Fruit fly (Drosophila melanogaster): ENCODE data around the gene Cyp28c1.

Cyp28c1 gene

dm6 chrX:11852310-11852709 lies 12.9 kb downstream of the Cyp28c1 start, which contains the start of gene p24-1:
TSS of gene p24-1 (minus strand) at chrX:11852530.
- no peak for TF ChIP-seq CG8478 (optimal IDR thresholded peaks at IDR 0.05)
- peak; percentile 32 to 39 for TF ChIP-seq CTCF (optimal IDR thresholded peaks at IDR 0.05)

DNA sequence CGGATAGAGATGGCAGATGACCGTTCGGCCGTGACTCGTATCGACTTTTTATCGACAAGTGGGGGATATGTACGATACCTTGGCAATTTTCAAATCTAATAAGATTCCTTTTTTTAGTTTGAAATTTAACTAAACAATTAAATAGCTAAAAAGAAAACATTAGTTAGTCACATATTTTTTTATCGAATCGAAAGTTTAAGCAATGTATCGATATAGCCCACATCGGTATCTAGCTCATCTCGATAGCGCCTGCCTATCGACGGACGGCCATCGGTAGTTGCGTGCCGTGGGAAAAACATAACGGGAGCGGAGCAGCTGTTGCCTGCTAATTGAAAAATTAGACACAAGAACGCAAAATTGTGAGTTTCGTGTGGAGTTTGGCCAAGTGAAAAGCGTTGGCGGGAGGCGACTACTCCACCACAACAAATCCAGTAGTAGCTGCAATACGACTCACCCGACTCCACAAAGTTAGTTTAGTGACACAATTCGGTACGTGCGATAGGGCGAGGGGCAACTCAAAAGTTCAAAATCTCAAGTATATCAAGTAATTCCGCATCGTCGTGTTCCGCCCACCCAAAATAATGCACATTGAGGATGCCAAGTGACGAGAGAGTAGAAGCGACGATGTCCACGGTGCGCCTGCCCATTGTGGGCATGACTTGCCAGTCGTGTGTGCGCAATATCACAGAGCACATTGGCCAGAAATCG lies 15.5 kb downstream of the Cyp28c1 start, which contains the start of the genes CG10347 and ATP7:
Gene CG10347, minus strand, starts transcription at position 174 of the 708 bp plus-strand sequence.
Gene ATP7, plus strand, starts transcription at position 265 of the 708 bp plus-strand sequence.
- TF ChIP-seq CG8478 (optimal IDR thresholded peaks at IDR 0.05) (no peak), CTCF (optimal IDR thresholded peaks at IDR 0.05) (no peak)

- no peak for TF ChIP-seq CG8478 (optimal IDR thresholded peaks at IDR 0.05)
- no peak for TF ChIP-seq CTCF (optimal IDR thresholded peaks at IDR 0.05)
Observed at dm6 chrX:11855950-11856349, 16.5 kb downstream of the Cyp28c1 start.

DNA sequence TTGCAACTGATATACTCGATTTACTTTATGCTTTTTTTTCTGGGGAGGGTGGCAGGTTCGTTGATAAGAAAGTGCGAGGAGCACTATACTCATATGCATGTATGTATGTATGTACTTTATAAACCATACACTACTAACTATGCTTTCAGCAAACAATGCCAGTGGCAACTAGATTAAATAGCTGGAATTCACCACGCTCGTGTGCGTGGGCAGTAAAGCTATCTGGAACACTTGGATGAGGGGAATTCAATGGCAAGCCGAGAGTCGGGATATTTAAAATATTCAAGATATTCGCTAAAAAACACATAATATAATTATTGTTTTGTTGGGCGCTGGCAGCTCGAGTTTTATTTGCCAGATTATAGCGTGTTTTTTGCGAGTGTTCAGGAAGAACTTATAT lies 17.5 kb downstream of the Cyp28c1 start:
- TF ChIP-seq CTCF (optimal IDR thresholded peaks at IDR 0.05) (no peak), CG8478 (optimal IDR thresholded peaks at IDR 0.05) (no peak)

DNA sequence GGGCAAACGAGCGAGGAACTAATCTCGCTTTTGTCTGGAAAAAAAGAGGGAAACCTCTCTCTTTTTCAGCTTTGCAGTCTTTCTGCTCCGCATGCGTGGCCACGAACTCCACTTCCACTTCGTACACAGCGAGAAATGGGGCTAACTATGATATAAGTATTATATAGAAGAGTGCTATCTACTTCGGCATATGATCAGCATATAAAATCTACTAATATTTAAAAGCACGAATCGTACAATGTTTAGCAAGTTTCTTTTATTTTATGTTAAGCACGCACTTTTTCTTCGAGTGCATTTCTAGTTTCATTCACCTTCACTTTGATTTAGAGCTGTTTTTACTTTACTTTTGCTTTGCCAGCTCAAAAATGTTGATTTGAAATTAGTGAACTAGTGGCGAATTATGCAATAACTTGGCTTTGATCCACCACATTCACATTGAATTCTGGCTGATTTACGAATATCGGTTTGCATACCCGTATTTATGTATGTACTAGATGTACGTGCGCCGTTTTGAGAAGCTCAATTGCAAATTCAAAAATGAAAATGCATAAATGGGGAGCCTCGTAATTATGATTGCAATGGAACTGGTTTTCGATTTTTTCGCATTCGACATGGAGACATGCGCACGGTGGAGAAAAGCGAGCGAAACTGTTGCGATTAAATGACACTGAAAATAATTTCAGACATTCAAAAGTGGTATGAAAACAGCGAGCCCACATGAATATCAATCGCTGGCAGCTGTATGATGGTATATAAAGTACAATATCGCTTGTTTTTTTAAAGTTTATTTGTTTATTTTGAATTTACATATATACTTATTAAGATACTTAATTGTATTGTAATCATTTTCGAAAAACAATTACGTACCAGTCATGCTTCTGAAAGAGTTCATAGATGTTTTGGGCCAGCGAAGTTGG lies 18.4 kb downstream of the Cyp28c1 start:
- no peak for TF ChIP-seq CG8478 (optimal IDR thresholded peaks at IDR 0.05)
- no peak for TF ChIP-seq CTCF (optimal IDR thresholded peaks at IDR 0.05)

DNA sequence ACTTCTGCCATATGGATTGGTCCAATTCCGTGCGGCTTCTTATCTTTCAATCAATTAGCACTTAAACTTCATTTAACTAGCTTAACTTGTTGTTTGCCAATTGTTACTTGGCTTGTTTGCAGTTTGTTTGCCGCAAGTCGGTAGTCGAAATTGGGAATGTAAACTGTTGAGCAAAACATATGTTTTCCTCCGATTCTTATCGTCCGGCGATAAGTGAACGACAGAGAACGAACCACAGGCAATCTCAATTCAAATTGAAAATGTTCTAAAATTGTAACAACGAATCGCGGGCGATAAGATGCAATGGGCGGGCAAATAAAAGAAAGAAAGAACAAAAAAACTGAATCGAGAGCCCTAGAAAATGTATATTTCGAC lies 19.0 kb downstream of the Cyp28c1 start:
- no peak for TF ChIP-seq CG8478 (optimal IDR thresholded peaks at IDR 0.05)
- no peak for TF ChIP-seq CTCF (optimal IDR thresholded peaks at IDR 0.05)

dm6 chrX:11868866-11869265 lies 29.5 kb downstream of the Cyp28c1 start, which contains the start of the genes Nrd1 and CG1847:
TSS of gene Nrd1 (minus strand) at chrX:11868893.
TSS of gene CG1847 (plus strand) at chrX:11869170.
- TF ChIP-seq CTCF (optimal IDR thresholded peaks at IDR 0.05) = no peak
- TF ChIP-seq CG8478 (optimal IDR thresholded peaks at IDR 0.05) = no peak

DNA sequence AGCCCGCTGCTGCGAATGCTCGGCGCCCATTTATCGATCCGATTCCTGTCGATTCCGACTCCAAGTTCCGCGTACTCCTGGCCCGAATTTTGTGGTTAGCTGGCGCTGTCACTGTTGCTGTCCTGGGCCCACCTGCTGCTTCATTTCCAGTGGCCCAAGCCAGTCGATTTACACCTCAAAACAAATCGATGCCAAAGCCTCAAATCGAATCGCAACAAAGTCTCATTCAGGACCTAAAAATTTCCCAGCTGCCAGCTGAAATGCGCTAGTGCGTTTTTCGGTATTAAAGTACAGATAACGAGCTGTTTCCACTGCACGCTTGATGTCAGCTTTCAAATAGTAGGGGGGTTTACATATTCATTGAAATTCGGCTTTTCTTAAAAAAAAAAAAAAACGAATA lies 33.1 kb downstream of the Cyp28c1 start, which contains the start of gene BORCS5:
Gene BORCS5, minus strand, starts transcription at position 263 of the 400 bp plus-strand sequence.
- TF ChIP-seq CG8478 (optimal IDR thresholded peaks at IDR 0.05) (no peak), CTCF (optimal IDR thresholded peaks at IDR 0.05) (no peak)

- TF ChIP-seq CTCF (optimal IDR thresholded peaks at IDR 0.05) (no peak), CG8478 (optimal IDR thresholded peaks at IDR 0.05) (no peak)
Observed at dm6 chrX:11873116-11873515, 33.7 kb downstream of the Cyp28c1 start, which contains the start of gene CG15739. TSS of gene CG15739 (plus strand) at chrX:11873319.

- TF ChIP-seq CTCF (optimal IDR thresholded peaks at IDR 0.05) (no peak), CG8478 (optimal IDR thresholded peaks at IDR 0.05) (no peak)
Observed at dm6 chrX:11875146-11875830, 35.9 kb downstream of the Cyp28c1 start.

dm6 chrX:11877165-11877564 lies 37.8 kb downstream of the Cyp28c1 start, which contains the start of gene CG10352:
TSS of gene CG10352 (minus strand) at chrX:11877168.
- TF ChIP-seq CTCF (optimal IDR thresholded peaks at IDR 0.05) = no peak
- no peak for TF ChIP-seq CG8478 (optimal IDR thresholded peaks at IDR 0.05)

DNA sequence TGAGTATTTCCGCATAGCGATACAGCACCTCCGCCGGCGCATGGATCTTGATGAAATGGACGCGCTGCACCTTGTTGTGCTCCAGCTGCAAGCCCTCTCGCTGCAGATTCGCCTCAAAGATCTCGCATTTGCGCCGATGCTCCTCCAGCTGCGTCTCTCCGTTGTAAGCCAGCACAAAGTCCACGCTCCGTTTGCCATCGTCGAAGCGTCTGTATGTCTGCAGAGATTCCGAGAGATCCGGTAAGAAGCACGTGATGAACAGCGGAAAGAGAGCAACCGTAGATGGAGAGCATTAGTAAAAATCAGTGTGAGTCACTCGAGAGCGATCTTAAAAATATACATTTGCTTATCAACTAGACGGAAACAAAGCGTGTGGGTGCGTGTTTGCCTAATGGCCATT lies 42.3 kb downstream of the Cyp28c1 start:
- TF ChIP-seq CTCF (optimal IDR thresholded peaks at IDR 0.05) (no peak), CG8478 (optimal IDR thresholded peaks at IDR 0.05) (no peak)

DNA sequence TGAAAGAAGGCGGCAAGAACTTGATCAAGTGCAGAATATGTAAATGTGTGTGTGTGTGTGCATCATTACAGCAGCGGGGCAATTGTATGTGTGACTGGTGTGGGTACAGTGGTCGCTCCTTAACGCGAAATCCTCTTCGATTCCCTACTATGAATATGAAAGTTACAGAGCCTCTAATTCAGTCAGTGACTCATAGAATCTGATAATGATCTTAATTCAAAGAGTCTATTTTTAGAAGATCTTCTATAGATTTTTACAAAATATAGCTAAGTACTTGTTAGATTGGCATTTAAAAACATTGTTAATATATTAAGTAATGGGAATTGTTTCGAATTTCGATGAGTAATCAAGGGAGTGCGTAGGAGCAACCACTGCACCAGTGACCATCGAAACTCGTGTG lies 43.0 kb downstream of the Cyp28c1 start:
- no peak for TF ChIP-seq CG8478 (optimal IDR thresholded peaks at IDR 0.05)
- no peak for TF ChIP-seq CTCF (optimal IDR thresholded peaks at IDR 0.05)

DNA sequence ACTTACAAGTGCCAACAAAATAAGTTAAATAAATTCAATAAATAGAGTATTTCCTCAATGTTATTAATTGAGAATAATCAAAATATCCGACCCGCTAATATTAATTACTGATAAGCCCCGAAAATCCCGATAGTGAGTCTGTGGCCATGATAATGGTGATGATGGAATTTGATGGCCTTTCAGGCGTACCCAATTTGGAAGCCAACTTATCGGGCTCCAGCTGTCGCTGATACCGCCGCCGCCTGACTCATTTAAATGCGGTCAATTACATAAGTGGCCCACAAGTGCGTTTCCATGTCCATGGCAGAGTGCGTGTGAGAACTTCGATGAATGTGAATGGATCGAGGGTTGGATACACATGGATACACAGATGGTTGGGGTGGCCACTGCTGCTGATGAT lies 44.7 kb downstream of the Cyp28c1 start:
- no peak for TF ChIP-seq CTCF (optimal IDR thresholded peaks at IDR 0.05)
- TF ChIP-seq CG8478 (optimal IDR thresholded peaks at IDR 0.05) = no peak

DNA sequence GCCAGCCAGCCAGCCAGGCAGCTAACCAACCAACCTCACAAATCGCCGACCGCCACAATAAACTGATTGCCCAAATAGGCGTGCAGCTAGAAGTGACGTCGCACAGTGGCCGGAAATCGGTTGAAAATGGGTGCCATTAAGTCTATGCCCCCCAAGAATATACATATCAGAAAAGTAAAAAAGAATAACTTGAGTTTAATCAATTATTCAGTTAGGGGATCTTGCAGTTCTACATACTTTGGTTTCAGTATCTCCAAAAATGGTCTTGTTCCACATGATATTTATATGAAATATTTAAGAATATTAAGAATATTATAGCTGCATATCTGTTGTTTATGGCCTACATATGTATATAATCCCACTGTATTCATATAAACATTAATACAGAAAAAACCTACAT lies 45.9 kb downstream of the Cyp28c1 start:
- TF ChIP-seq CG8478 (optimal IDR thresholded peaks at IDR 0.05) (no peak), CTCF (optimal IDR thresholded peaks at IDR 0.05) (no peak)

Data from S2 (cell line).